Worm (Caenorhabditis elegans) whole organism, late embryonic: ENCODE results near the gene apn-1.
A peak's percentile ranks its signal among the peaks of the same experiment; 100 is the strongest.

Source experiments
- C08G9.2 ChIP-seq: sonication (generic microtip); optimal IDR thresholded peaks from 2 replicates; lab custom pipeline; 2016; ENCODE audit warnings: mild to moderate bottlenecking, missing genetic modification characterization, moderate library complexity, missing compliant biosample characterization
- C38D4.7 ChIP-seq: fragments of 200-800 bp; sonication (Bioruptor generic); optimal IDR thresholded peaks from 2 replicates; lab custom pipeline; 2018; ENCODE audit warnings: mild to moderate bottlenecking, missing genetic modification characterization, moderate library complexity, missing compliant biosample characterization
- F13H6.1 ChIP-seq: sonication (generic microtip); optimal IDR thresholded peaks from 2 replicates; lab custom pipeline; 2016; ENCODE audit warnings: missing genetic modification characterization, missing compliant biosample characterization
- K02D7.2 ChIP-seq: sonication (generic microtip); optimal IDR thresholded peaks from 2 replicates; lab custom pipeline; 2017; ENCODE audit warnings: mild to moderate bottlenecking, missing genetic modification characterization, missing compliant biosample characterization
- Y22D7AL.16 ChIP-seq: sonication (generic microtip); optimal IDR thresholded peaks from 2 replicates; lab custom pipeline; 2016; ENCODE audit warnings: missing genetic modification characterization, missing compliant biosample characterization
- ahr-1 ChIP-seq: sonication (generic microtip); optimal IDR thresholded peaks from 2 replicates; lab custom pipeline; 2016; ENCODE audit warnings: missing genetic modification characterization, missing compliant biosample characterization
- ama-1 ChIP-seq: fragments of 150-350 bp; optimal IDR thresholded peaks from 2 replicates; lab custom pipeline; 2014
- ceh-18 ChIP-seq: sonication (generic microtip); optimal IDR thresholded peaks from 2 replicates; lab custom pipeline; 2016; ENCODE audit warnings: missing genetic modification characterization, missing compliant biosample characterization
- ceh-2 ChIP-seq: sonication (generic microtip); optimal IDR thresholded peaks from 2 replicates; lab custom pipeline; 2016; ENCODE audit warnings: missing genotype, missing genetic modification characterization, missing compliant biosample characterization
- ceh-22 ChIP-seq: sonication (generic microtip); optimal IDR thresholded peaks from 2 replicates; lab custom pipeline; 2017; ENCODE audit warnings: missing biosample characterization, missing genetic modification characterization
- ceh-34 ChIP-seq: sonication (generic microtip); optimal IDR thresholded peaks from 2 replicates; lab custom pipeline; 2016; ENCODE audit warnings: mild to moderate bottlenecking, missing genetic modification characterization, missing compliant biosample characterization
- ceh-45 ChIP-seq: fragments of 200-800 bp; sonication (Bioruptor generic); IDR thresholded peaks from 2 replicates; pipeline ENCODE4 v1.3.6; 2022; ENCODE audit warnings: missing genetic modification reagents, missing genetic modification characterization, missing compliant biosample characterization
- ceh-48 ChIP-seq: sonication (generic microtip); optimal IDR thresholded peaks from 2 replicates; lab custom pipeline; 2016; ENCODE audit warnings: missing genetic modification characterization, inconsistent platforms, missing compliant biosample characterization
- che-1 ChIP-seq: sonication (generic microtip); optimal IDR thresholded peaks from 2 replicates; lab custom pipeline; 2016; ENCODE audit warnings: mild to moderate bottlenecking, missing genetic modification characterization, missing compliant biosample characterization
- dmd-4 ChIP-seq: sonication (generic microtip); optimal IDR thresholded peaks from 2 replicates; lab custom pipeline; 2016; ENCODE audit warnings: borderline replicate concordance, missing genetic modification characterization, missing compliant biosample characterization
- dve-1 ChIP-seq: sonication (generic microtip); optimal IDR thresholded peaks from 2 replicates; lab custom pipeline; 2017; ENCODE audit warnings: antibody characterized with exemption, mild to moderate bottlenecking, missing genetic modification characterization, missing compliant biosample characterization
- elt-4 ChIP-seq: sonication (generic microtip); optimal IDR thresholded peaks from 2 replicates; lab custom pipeline; 2016; ENCODE audit warnings: missing genetic modification characterization, missing compliant biosample characterization
- ets-4 ChIP-seq: sonication (generic microtip); optimal IDR thresholded peaks from 2 replicates; lab custom pipeline; 2016; ENCODE audit warnings: missing genetic modification characterization, missing compliant biosample characterization
- eyg-1 ChIP-seq: sonication (generic microtip); optimal IDR thresholded peaks from 2 replicates; lab custom pipeline; 2016; ENCODE audit warnings: missing genotype, missing genetic modification characterization, missing compliant biosample characterization
- fax-1 ChIP-seq: sonication (generic microtip); optimal IDR thresholded peaks from 2 replicates; lab custom pipeline; 2016; ENCODE audit warnings: missing genotype, missing genetic modification characterization, missing compliant biosample characterization
- fkh-10 ChIP-seq: fragments of 150-350 bp; optimal IDR thresholded peaks from 2 replicates; lab custom pipeline; 2014; ENCODE audit warnings: missing biosample characterization, missing genetic modification reagents, missing genetic modification characterization
- fkh-6 ChIP-seq: sonication (generic microtip); optimal IDR thresholded peaks from 2 replicates; lab custom pipeline; 2016; ENCODE audit warnings: missing genetic modification characterization, missing compliant biosample characterization
- hlh-13 ChIP-seq: fragments of 200-800 bp; sonication (Bioruptor generic); optimal IDR thresholded peaks from 2 replicates; lab custom pipeline; 2018; ENCODE audit warnings: mild to moderate bottlenecking, missing genetic modification characterization, missing compliant biosample characterization
- hlh-15 ChIP-seq: sonication (generic microtip); optimal IDR thresholded peaks from 2 replicates; lab custom pipeline; 2016; ENCODE audit warnings: missing genetic modification characterization, missing compliant biosample characterization
- hlh-30 ChIP-seq: sonication (generic microtip); optimal IDR thresholded peaks from 2 replicates; lab custom pipeline; 2017; ENCODE audit warnings: antibody characterized with exemption, missing genetic modification characterization, missing compliant biosample characterization; ENCODE audit not compliant: insufficient read depth
- hlh-6 ChIP-seq: sonication (generic microtip); optimal IDR thresholded peaks from 2 replicates; lab custom pipeline; 2016; ENCODE audit warnings: missing genotype, missing genetic modification characterization, missing compliant biosample characterization
- hlh-8 ChIP-seq: sonication (generic microtip); optimal IDR thresholded peaks from 2 replicates; lab custom pipeline; 2016; ENCODE audit warnings: missing genotype, missing genetic modification characterization, missing compliant biosample characterization
- lin-11 ChIP-seq: fragments of 200-800 bp; sonication (Bioruptor generic); optimal IDR thresholded peaks from 2 replicates; lab custom pipeline; 2018; ENCODE audit warnings: mild to moderate bottlenecking, missing genetic modification characterization, missing compliant biosample characterization
- madf-2 ChIP-seq: sonication (generic microtip); optimal IDR thresholded peaks from 2 replicates; lab custom pipeline; 2017; ENCODE audit warnings: missing genetic modification characterization, missing compliant biosample characterization
- nfya-1 ChIP-seq: sonication (generic microtip); optimal IDR thresholded peaks from 2 replicates; lab custom pipeline; 2017; ENCODE audit warnings: missing genetic modification characterization, mild to moderate bottlenecking, missing compliant biosample characterization, antibody characterized with exemption, moderate library complexity
- nhr-11 ChIP-seq: fragments of 150-350 bp; optimal IDR thresholded peaks from 2 replicates; lab custom pipeline; 2014; ENCODE audit warnings: missing biosample characterization, missing genetic modification characterization
- npax-4 ChIP-seq: sonication (generic microtip); optimal IDR thresholded peaks from 2 replicates; lab custom pipeline; 2016; ENCODE audit warnings: missing genetic modification characterization, missing compliant biosample characterization
- odd-2 ChIP-seq: sonication (generic microtip); optimal IDR thresholded peaks from 2 replicates; lab custom pipeline; 2017; ENCODE audit warnings: antibody characterized with exemption, mild to moderate bottlenecking, missing genetic modification characterization, missing compliant biosample characterization
- pag-3 ChIP-seq: sonication (generic microtip); optimal IDR thresholded peaks from 2 replicates; lab custom pipeline; 2016; ENCODE audit warnings: missing compliant biosample characterization, missing genetic modification characterization, borderline replicate concordance
- pax-1 ChIP-seq: fragments of 150-350 bp; optimal IDR thresholded peaks from 2 replicates; lab custom pipeline; 2014; ENCODE audit warnings: missing biosample characterization, missing genetic modification characterization
- pqm-1 ChIP-seq: sonication (generic microtip); optimal IDR thresholded peaks from 2 replicates; lab custom pipeline; 2016; ENCODE audit warnings: missing genetic modification characterization, missing compliant biosample characterization
- pros-1 ChIP-seq: fragments of 150-350 bp; optimal IDR thresholded peaks from 2 replicates; lab custom pipeline; 2014; ENCODE audit warnings: missing biosample characterization, missing genetic modification reagents, missing genetic modification characterization
- rnt-1 ChIP-seq: sonication (generic microtip); optimal IDR thresholded peaks from 2 replicates; lab custom pipeline; 2016; ENCODE audit warnings: missing genetic modification characterization, missing compliant biosample characterization
- sdc-2 ChIP-seq: sonication (generic microtip); optimal IDR thresholded peaks from 2 replicates; lab custom pipeline; 2016; ENCODE audit warnings: missing genotype, missing genetic modification characterization, missing compliant biosample characterization
- sox-2 ChIP-seq: fragments of 200-800 bp; sonication (Bioruptor generic); IDR thresholded peaks from 2 replicates; pipeline ENCODE4 v1.3.6; 2022; ENCODE audit warnings: missing genetic modification reagents, missing genetic modification characterization, missing compliant biosample characterization
- syd-9 ChIP-seq: sonication (generic microtip); optimal IDR thresholded peaks from 2 replicates; lab custom pipeline; 2016; ENCODE audit warnings: mild to moderate bottlenecking, missing genetic modification characterization, moderate library complexity, missing compliant biosample characterization
- tbx-7 ChIP-seq: sonication (generic microtip); optimal IDR thresholded peaks from 2 replicates; lab custom pipeline; 2016; ENCODE audit warnings: missing genotype, missing genetic modification characterization, missing compliant biosample characterization
- unc-55 ChIP-seq: sonication (generic microtip); optimal IDR thresholded peaks from 2 replicates; lab custom pipeline; 2017; ENCODE audit warnings: missing biosample characterization, missing genetic modification reagents, missing genetic modification characterization
- zip-5 ChIP-seq: sonication (generic microtip); optimal IDR thresholded peaks from 2 replicates; lab custom pipeline; 2016; ENCODE audit warnings: missing genetic modification characterization, missing compliant biosample characterization
- ztf-16 ChIP-seq: sonication (generic microtip); optimal IDR thresholded peaks from 2 replicates; lab custom pipeline; 2017; ENCODE audit warnings: missing genetic modification characterization, missing compliant biosample characterization

The apn-1 gene

ce11 chrII:8057911-8058310 lies 10.5 kb downstream of the apn-1 start:
- TF ChIP-seq lin-11 (tag; lab: Kevin White, UChicago) (no peak), dve-1 (tag; lab: Kevin White, UChicago) (no peak), hlh-15 (tag; lab: Kevin White, UChicago) (no peak), C38D4.7 (GFP tag; lab: Kevin White, UChicago) (no peak), nfya-1 (no peak), ceh-2 (tag; lab: Kevin White, UChicago) (no peak), elt-4 (tag; lab: Kevin White, UChicago) (no peak), fkh-6 (tag; lab: Kevin White, UChicago) (no peak), ets-4 (tag; lab: Kevin White, UChicago) (no peak), ahr-1 (tag; lab: Kevin White, UChicago) (no peak), pros-1 (tag; lab: Kevin White, UChicago) (no peak), hlh-13 (GFP tag; lab: Kevin White, UChicago) (no peak), C08G9.2 (no peak), dmd-4 (tag; lab: Kevin White, UChicago) (no peak), sdc-2 (tag; lab: Kevin White, UChicago) (no peak), Y22D7AL.16 (tag; lab: Kevin White, UChicago) (no peak)

DNA sequence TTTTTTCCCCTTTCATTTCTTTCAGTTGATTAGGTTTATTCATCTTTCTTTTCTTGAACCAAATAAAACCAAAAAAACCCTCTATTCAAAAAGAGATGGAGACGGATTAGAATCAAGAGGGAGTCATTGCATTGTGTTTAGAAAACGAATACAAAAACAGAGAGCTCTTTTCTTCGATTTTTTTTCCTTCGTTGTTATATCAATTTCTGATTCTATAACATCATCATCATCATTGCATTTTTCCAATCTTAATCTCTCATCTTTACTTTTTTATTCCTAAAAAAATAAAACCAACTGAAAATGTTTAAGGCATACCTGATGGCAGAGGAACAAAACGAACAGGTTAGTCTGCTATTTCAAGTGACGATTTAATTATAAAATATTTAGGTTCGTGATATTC lies 11.4 kb downstream of the apn-1 start, which contains the start of gene T05H10.8:
Gene T05H10.8, plus strand, starts transcription at position 301 of the 400 bp plus-strand sequence.
- TF ChIP-seq ceh-45 (no peak), hlh-30 (tag; lab: Kevin White, UChicago) (no peak)

ce11 chrII:8059532-8059931 lies 12.2 kb downstream of the apn-1 start:
- TF ChIP-seq syd-9 (tag; lab: Kevin White, UChicago) (no peak), npax-4 (tag; lab: Kevin White, UChicago) (no peak), ceh-48 (no peak), ama-1 (lab: Kevin White, UChicago) (no peak), fkh-10 (GFP tag; lab: Kevin White, UChicago) (no peak), madf-2 (tag; lab: Kevin White, UChicago) (no peak), pag-3 (no peak), K02D7.2 (tag; lab: Kevin White, UChicago) (no peak), lin-11 (tag; lab: Kevin White, UChicago) (no peak), eyg-1 (tag; lab: Kevin White, UChicago) (no peak), elt-4 (tag; lab: Kevin White, UChicago) (no peak), ceh-22 (no peak), che-1 (tag; lab: Kevin White, UChicago) (no peak), hlh-8 (tag; lab: Kevin White, UChicago) (no peak), F13H6.1 (tag; lab: Kevin White, UChicago) (no peak), ceh-45 (no peak), fax-1 (no peak), pqm-1 (tag; lab: Kevin White, UChicago) (no peak), sox-2 (GFP tag; lab: Robert Waterston, UW) (no peak), nhr-11 (tag; lab: Kevin White, UChicago) (no peak)

DNA sequence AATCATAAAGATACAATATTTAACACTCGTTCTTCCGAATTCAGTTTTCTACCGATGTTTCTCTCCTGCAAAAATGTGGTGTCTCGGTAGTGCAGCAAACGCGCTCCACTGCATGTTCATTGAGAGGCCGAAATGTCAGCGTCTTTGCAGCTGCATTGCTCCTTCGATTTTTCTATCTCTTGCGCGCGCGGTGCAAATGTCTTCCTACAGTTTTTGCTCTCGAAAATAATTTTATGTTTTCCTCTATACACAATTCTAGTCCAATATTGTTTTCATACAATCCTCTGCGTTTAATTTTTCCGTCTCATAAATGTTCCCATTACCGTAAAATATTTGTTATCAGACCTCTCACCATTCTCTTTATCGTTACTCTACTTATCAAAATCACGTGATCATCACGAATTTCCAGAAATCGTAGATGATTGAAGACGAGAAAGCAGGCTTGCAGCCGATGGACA lies 15.0 kb downstream of the apn-1 start, which contains the start of gene ufd-2:
Gene ufd-2, plus strand, starts transcription at position 408 of the 458 bp plus-strand sequence.
- TF ChIP-seq hlh-6 (tag; lab: Kevin White, UChicago) (no peak), pax-1 (no peak), C08G9.2 (peak; percentile 71), fax-1 (peak; percentile 47), unc-55 (peak; percentile 15), ama-1 (lab: Kevin White, UChicago) (no peak), hlh-8 (tag; lab: Kevin White, UChicago) (peak; percentile 30), rnt-1 (tag; lab: Kevin White, UChicago) (peak; percentile 75), ceh-2 (tag; lab: Kevin White, UChicago) (peak; percentile 73), madf-2 (tag; lab: Kevin White, UChicago) (no peak), ceh-48 (peak; percentile 20), K02D7.2 (tag; lab: Kevin White, UChicago) (no peak), ztf-16 (tag; lab: Kevin White, UChicago) (peak; percentile 41), npax-4 (tag; lab: Kevin White, UChicago) (no peak), zip-5 (tag; lab: Kevin White, UChicago) (peak; percentile 64), F13H6.1 (tag; lab: Kevin White, UChicago) (peak; percentile 68), odd-2 (tag; lab: Kevin White, UChicago) (no peak), hlh-15 (tag; lab: Kevin White, UChicago) (no peak), tbx-7 (tag; lab: Kevin White, UChicago) (peak; percentile 51), lin-11 (tag; lab: Kevin White, UChicago) (no peak), dmd-4 (tag; lab: Kevin White, UChicago) (no peak), pros-1 (tag; lab: Kevin White, UChicago) (peak; percentile 38), ceh-34 (tag; lab: Kevin White, UChicago) (peak; percentile 48), ahr-1 (tag; lab: Kevin White, UChicago) (peak; percentile 19), ceh-18 (tag; lab: Kevin White, UChicago) (peak; percentile 71), dve-1 (tag; lab: Kevin White, UChicago) (peak; percentile 20)
